Worm (Caenorhabditis elegans) whole organism, L3 larva: ENCODE results near the gene max-1.

Source experiments
- aly-2 ChIP-seq: fragments of 150-350 bp; optimal IDR thresholded peaks from 2 replicates; lab custom pipeline; 2014; ENCODE audit warnings: missing biosample characterization, missing genetic modification characterization
- elt-2 ChIP-seq: sonication (generic microtip); optimal IDR thresholded peaks from 2 replicates; lab custom pipeline; 2016; ENCODE audit warnings: missing genetic modification reagents, mild to moderate bottlenecking, missing genetic modification characterization, missing compliant biosample characterization
- lin-39 ChIP-seq: fragments of 150-350 bp; optimal IDR thresholded peaks from 2 replicates; lab custom pipeline; 2018; ENCODE audit warnings: missing biosample characterization, missing genetic modification reagents, missing genetic modification characterization
- mml-1 ChIP-seq: fragments of 150-350 bp; sonication (generic microtip); optimal IDR thresholded peaks from 3 replicates; lab custom pipeline; 2014; ENCODE audit warnings: missing biosample characterization, missing genetic modification characterization
- pha-4 ChIP-seq: fragments of 150-350 bp; optimal IDR thresholded peaks from 2 replicates; lab custom pipeline; 2014; ENCODE audit warnings: missing biosample characterization, missing genetic modification reagents, missing genetic modification characterization
- pqm-1 ChIP-seq: fragments of 150-350 bp; optimal IDR thresholded peaks from 2 replicates; lab custom pipeline; 2017; ENCODE audit warnings: missing biosample characterization, missing genetic modification characterization, inconsistent platforms
- snpc-4 ChIP-seq: fragments of 150-350 bp; optimal IDR thresholded peaks from 2 replicates; lab custom pipeline; 2014; ENCODE audit warnings: missing biosample characterization, missing genetic modification characterization

max-1 gene

ce11 chrV:13049149-13049610 lies 70.8 kb downstream of the max-1 start, which contains the start of gene W07G4.8:
W07G4.8 (minus strand) TSS chrV:13049560.
- no peak for TF ChIP-seq lin-39 (tag; lab: Kevin White, UChicago)
- peak; percentile 78 for TF ChIP-seq pqm-1 (tag; lab: Kevin White, UChicago)
- TF ChIP-seq aly-2 (tag; lab: Kevin White, UChicago): no peak
- TF ChIP-seq mml-1 (tag; lab: Kevin White, UChicago): no peak
- TF ChIP-seq elt-2 (tag; lab: Kevin White, UChicago): peak; percentile 80
- TF ChIP-seq snpc-4 (tag; lab: Kevin White, UChicago): no peak
- peak; percentile 41 for TF ChIP-seq pha-4 (tag; lab: Kevin White, UChicago)
